Worm (Caenorhabditis elegans): Measurements from ENCODE around the gene M05D6.5.

DNA sequence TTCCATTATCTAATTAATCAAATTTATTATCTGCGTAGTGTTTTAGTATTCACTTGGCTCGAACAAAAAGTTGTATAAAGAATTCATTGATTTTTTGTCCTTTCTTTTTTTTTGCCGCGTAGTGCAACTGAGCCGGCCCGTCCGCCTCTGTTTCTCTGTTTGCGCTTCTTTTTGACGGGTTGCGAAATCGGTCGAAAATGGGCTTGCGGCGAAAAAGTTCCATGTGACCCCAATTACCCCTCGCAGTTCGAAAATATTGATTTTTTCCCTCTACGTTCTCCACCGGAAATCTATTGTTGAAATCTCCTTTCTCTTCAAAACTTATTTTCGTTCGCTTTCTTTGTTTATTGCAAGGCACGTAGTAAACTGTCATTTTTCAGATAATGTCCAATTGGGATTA is 24.6 kb downstream of the M05D6.5 start, which contains the start of gene zyg-9:
- TF ChIP-seq egl-27 (tag; optimal IDR thresholded peaks at IDR 0.05) (no peak), nhr-12 (tag; optimal IDR thresholded peaks at IDR 0.05) (no peak), lin-39 (tag; optimal IDR thresholded peaks at IDR 0.05) (no peak), nhr-11 (tag; optimal IDR thresholded peaks at IDR 0.05) (no peak), ztf-4 (tag; optimal IDR thresholded peaks at IDR 0.05) (no peak), fos-1 (tag; optimal IDR thresholded peaks at IDR 0.05) (no peak), ztf-11 (tag; optimal IDR thresholded peaks at IDR 0.05) (no peak), swsn-7 (tag; optimal IDR thresholded peaks at IDR 0.05) (no peak), ceh-8 (GFP tag; optimal IDR thresholded peaks at IDR 0.05) (no peak), elt-3 (tag; optimal IDR thresholded peaks at IDR 0.05) (no peak), nhr-77 (tag; optimal IDR thresholded peaks at IDR 0.05) (no peak), ces-1 (GFP tag; optimal IDR thresholded peaks at IDR 0.05) (no peak), unc-62 (GFP tag; optimal IDR thresholded peaks at IDR 0.05) (no peak), nhr-237 (tag; optimal IDR thresholded peaks at IDR 0.05) (no peak)
